Fruit fly (Drosophila melanogaster): ENCODE data around the gene CG6908.

The CG6908 gene

DNA sequence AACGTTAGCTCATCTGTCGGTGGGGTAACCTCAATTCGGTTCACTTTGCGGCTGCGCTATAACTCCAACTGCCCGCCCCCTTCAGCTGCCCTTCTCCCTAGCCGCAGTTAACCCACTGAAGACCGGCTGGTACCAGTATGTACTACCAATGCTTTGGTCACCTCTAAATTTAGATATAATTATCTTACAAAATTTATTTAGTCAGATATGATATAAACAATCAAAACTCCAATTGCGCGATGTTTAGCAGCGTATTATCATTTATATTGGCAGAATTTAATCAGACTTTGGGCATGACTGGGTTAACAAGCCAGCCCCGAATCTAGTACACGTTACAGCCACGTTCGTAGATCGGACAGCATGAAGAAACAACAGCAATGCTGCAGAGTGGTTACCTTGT lies 28.1 kb downstream of the CG6908 start (continued):
- peak; percentile 64 for TF ChIP-seq CG18599 (GFP tag; optimal IDR thresholded peaks at IDR 0.05)
- TF ChIP-seq knrl (GFP tag; IDR thresholded peaks at IDR 0.05; ENCODE audit: partially characterized antibody) = no peak
- TF ChIP-seq CG10267 (tag; optimal IDR thresholded peaks at IDR 0.05) = peak; percentile 21
- peak; percentile 61 for TF ChIP-seq CG31441 (GFP tag; IDR thresholded peaks at IDR 0.05)
- peak; percentile 83 for TF ChIP-seq CG15269 (tag; optimal IDR thresholded peaks at IDR 0.05)
- 0 out of 2 replicates have a peak, but pooled peaks have one; percentile 42 for TF ChIP-seq ttk (GFP tag; IDR thresholded peaks at IDR 0.05)
- peak in 1 of 2 experiments; percentile 21 for TF ChIP-seq chif (GFP tag; optimal IDR thresholded peaks at IDR 0.05)
- TF ChIP-seq stwl (tag; optimal IDR thresholded peaks at IDR 0.05) = no peak
- TF ChIP-seq Sry-β (GFP tag; optimal IDR thresholded peaks at IDR 0.05) = no peak
- TF ChIP-seq ato (GFP tag; IDR thresholded peaks at IDR 0.05; ENCODE audit: partially characterized antibody) = no peak
- peak; percentile 41 for TF ChIP-seq sisA (GFP tag; IDR thresholded peaks at IDR 0.05)
- peak; percentile 2 for TF ChIP-seq tin (GFP tag; optimal IDR thresholded peaks at IDR 0.05)
- peak; percentile 20 for TF ChIP-seq fd3F (GFP tag; optimal IDR thresholded peaks at IDR 0.05)
- TF ChIP-seq ems (GFP tag; optimal IDR thresholded peaks at IDR 0.05) = peak; percentile 4
- TF ChIP-seq hkb (optimal IDR thresholded peaks at IDR 0.05) = no peak
- TF ChIP-seq hkb (GFP tag; IDR thresholded peaks at IDR 0.05) = peak; percentile 64
- TF ChIP-seq CG30403 (GFP tag; optimal IDR thresholded peaks at IDR 0.05) = peak; percentile 34
- 0 out of 2 replicates have a peak, but pooled peaks have one; percentile 25 for TF ChIP-seq NFAT (GFP tag; IDR thresholded peaks at IDR 0.05)
- no peak for TF ChIP-seq CG10959 (GFP tag; IDR thresholded peaks at IDR 0.05)
- TF ChIP-seq phol (tag; optimal IDR thresholded peaks at IDR 0.05) = peak; percentile 52
- no peak for TF ChIP-seq CG11398 (GFP tag; optimal IDR thresholded peaks at IDR 0.05)
- TF ChIP-seq CG1233 (GFP tag; optimal IDR thresholded peaks at IDR 0.05) = peak; percentile 24
- TF ChIP-seq Hr3 (GFP tag; optimal IDR thresholded peaks at IDR 0.05) = no peak
- no peak for TF ChIP-seq Dp (GFP tag; optimal IDR thresholded peaks at IDR 0.05)
- peak; percentile 50; the same call in 1 of the 3 replicates for TF ChIP-seq so (GFP tag; IDR thresholded peaks at IDR 0.05)
- peak; percentile 65 for TF ChIP-seq CG1603 (tag; optimal IDR thresholded peaks at IDR 0.05)
- TF ChIP-seq gsb-n (tag; optimal IDR thresholded peaks at IDR 0.05) = peak; percentile 17
- TF ChIP-seq Ets65A (GFP tag) = peak; percentile 56
- TF ChIP-seq wek (GFP tag; optimal IDR thresholded peaks at IDR 0.05) = no peak
- TF ChIP-seq lbe (GFP tag; optimal IDR thresholded peaks at IDR 0.05) = no peak
- TF ChIP-seq CG17359 (tag; optimal IDR thresholded peaks at IDR 0.05) = peak; percentile 59
- peak; percentile 45 for TF ChIP-seq CG10209 (GFP tag; optimal IDR thresholded peaks at IDR 0.05)
- TF ChIP-seq inv (GFP tag; IDR thresholded peaks at IDR 0.05; ENCODE audit: partially characterized antibody) = no peak
- TF ChIP-seq BtbVII (GFP tag; optimal IDR thresholded peaks at IDR 0.05) = peak; percentile 57
- no peak for TF ChIP-seq Opbp (GFP tag; IDR thresholded peaks at IDR 0.05; ENCODE audit: partially characterized antibody)
- peak; percentile 22 for TF ChIP-seq sd (tag; optimal IDR thresholded peaks at IDR 0.05)
- TF ChIP-seq dysf (GFP tag; IDR thresholded peaks at IDR 0.05) = peak; percentile 70
- TF ChIP-seq CG6254 (GFP tag; optimal IDR thresholded peaks at IDR 0.05) = peak; percentile 8
- peak; percentile 48 for TF ChIP-seq ATbp (GFP tag; optimal IDR thresholded peaks at IDR 0.05)
- TF ChIP-seq CG5180 (GFP tag; optimal IDR thresholded peaks at IDR 0.05) = peak; percentile 53
- peak; percentile 60 for TF ChIP-seq vvl (GFP tag; IDR thresholded peaks at IDR 0.05)

DNA sequence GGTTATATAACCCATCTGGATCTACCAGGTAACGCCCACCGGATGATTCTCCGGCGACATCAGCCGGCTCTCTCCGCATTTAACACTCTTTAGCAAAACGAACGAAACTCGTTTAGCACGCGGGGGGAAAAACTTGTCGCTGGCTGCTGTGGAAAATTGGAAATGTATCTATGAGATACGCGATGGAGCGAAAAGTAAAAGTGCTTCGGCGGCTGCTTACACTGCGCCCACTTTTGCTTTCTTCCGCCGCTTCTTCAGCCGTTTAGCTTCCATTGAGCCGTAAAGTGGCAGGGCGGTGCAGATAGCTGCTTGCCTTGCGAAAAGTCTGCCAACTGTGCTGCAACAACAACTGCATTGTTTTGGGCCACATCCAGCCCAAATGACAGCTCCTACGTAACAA lies 28.7 kb downstream of the CG6908 start:
- no peak for TF ChIP-seq CG8290 (GFP tag; optimal IDR thresholded peaks at IDR 0.05)
- TF ChIP-seq CG8290 (tag; optimal IDR thresholded peaks at IDR 0.05) = no peak
- no peak for TF ChIP-seq Hey (tag; optimal IDR thresholded peaks at IDR 0.05)
- no peak for TF ChIP-seq Doc2 (GFP tag; IDR thresholded peaks at IDR 0.05)
- TF ChIP-seq Lim3 (GFP tag; IDR thresholded peaks at IDR 0.05) = no peak
- no peak for TF ChIP-seq wek (GFP tag; optimal IDR thresholded peaks at IDR 0.05)
- TF ChIP-seq CG10274 (GFP tag; optimal IDR thresholded peaks at IDR 0.05) = no peak
- TF ChIP-seq MESR4 (GFP tag; optimal IDR thresholded peaks at IDR 0.05) = no peak
- TF ChIP-seq p53 (GFP tag; optimal IDR thresholded peaks at IDR 0.05) = no peak
- no peak for TF ChIP-seq ara (GFP tag; IDR thresholded peaks at IDR 0.05)
- TF ChIP-seq CG3726 (GFP tag; IDR thresholded peaks at IDR 0.05) = no peak
- TF ChIP-seq NC2β (GFP tag; optimal IDR thresholded peaks at IDR 0.05) = no peak
- 0 out of 3 replicates have a peak, but pooled peaks have one; percentile 10 for TF ChIP-seq CG2199 (GFP tag; IDR thresholded peaks at IDR 0.05)
- no peak for TF ChIP-seq CG3163 (GFP tag; optimal IDR thresholded peaks at IDR 0.05)
